Fruit fly (Drosophila melanogaster): ENCODE data around the gene CG3277.

Gene CG3277

DNA sequence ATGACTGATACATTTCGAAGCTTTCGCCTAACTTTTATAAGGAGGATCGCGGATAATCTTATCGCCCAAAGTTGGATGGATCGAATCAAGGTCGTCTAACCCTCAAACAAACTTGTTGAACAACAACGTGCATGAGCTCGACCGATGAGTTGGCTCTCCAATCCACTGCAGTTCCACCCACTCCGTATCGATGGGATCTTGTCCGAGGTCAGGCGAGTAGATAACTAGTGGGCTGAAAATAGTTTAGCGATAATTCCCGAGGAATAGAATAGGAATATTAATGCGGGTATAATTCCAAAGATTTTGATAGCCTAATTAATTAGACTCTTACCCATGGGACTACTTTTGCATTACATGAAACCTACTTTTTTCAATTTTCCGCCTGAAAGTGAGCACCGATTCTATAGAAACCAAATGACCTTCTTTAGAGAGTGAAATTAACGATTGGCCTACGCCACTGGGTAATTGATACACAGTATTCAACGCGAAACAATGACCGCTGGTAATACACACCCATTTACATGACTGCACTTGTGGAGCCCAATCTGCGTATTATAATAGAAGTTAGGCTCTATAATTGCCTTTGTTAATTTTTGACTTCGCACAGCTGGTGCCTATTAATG lies 10.1 kb upstream of the CG3277 start:
- TF ChIP-seq sage (GFP tag; optimal IDR thresholded peaks at IDR 0.05) = no peak
- TF ChIP-seq CrebA (GFP tag; optimal IDR thresholded peaks at IDR 0.05; ENCODE audit: borderline replicate concordance) = peak; percentile 6

- TF ChIP-seq sage (GFP tag; optimal IDR thresholded peaks at IDR 0.05) (peak; percentile 3), lola (GFP tag; optimal IDR thresholded peaks at IDR 0.05) (no peak), Myc (optimal IDR thresholded peaks at IDR 0.05) (no peak)
Measured at dm6 chr2L:3294572-3294971, 9.3 kb upstream of the CG3277 start, which contains the start of gene CG9664. Gene CG9664 (minus strand): TSS chr2L:3294706.

- TF ChIP-seq CrebA (GFP tag; optimal IDR thresholded peaks at IDR 0.05; ENCODE audit: borderline replicate concordance) (peak; percentile 39), Mio (GFP tag; optimal IDR thresholded peaks at IDR 0.05) (no peak), h (GFP tag; optimal IDR thresholded peaks at IDR 0.05) (peak; percentile 54), Rel (GFP tag; optimal IDR thresholded peaks at IDR 0.05) (no peak), Rel (tag; optimal IDR thresholded peaks at IDR 0.05) (peak; percentile 1)
Measured at dm6 chr2L:3298065-3298469, 5.8 kb upstream of the CG3277 start.

dm6 chr2L:3299142-3299541 lies 4.8 kb upstream of the CG3277 start:
- TF ChIP-seq brk (GFP tag; optimal IDR thresholded peaks at IDR 0.05) (no peak), HLH106 (tag; optimal IDR thresholded peaks at IDR 0.05) (no peak), Hr78 (GFP tag; optimal IDR thresholded peaks at IDR 0.05) (no peak), woc (GFP tag; optimal IDR thresholded peaks at IDR 0.05) (no peak), jim (GFP tag; optimal IDR thresholded peaks at IDR 0.05) (no peak), h (GFP tag; optimal IDR thresholded peaks at IDR 0.05) (no peak), CG32264 (GFP tag; optimal IDR thresholded peaks at IDR 0.05) (no peak), Jra (GFP tag; optimal IDR thresholded peaks at IDR 0.05) (no peak), Mio (GFP tag; optimal IDR thresholded peaks at IDR 0.05) (no peak), br (GFP tag; optimal IDR thresholded peaks at IDR 0.05) (no peak), sage (GFP tag; optimal IDR thresholded peaks at IDR 0.05) (no peak), rgr (GFP tag; optimal IDR thresholded peaks at IDR 0.05) (no peak), OdsH (GFP tag; optimal IDR thresholded peaks at IDR 0.05) (no peak), Hr83 (GFP tag; optimal IDR thresholded peaks at IDR 0.05; ENCODE audit: poor library complexity, severe bottlenecking) (no peak), usp (GFP tag; optimal IDR thresholded peaks at IDR 0.05) (no peak)

DNA sequence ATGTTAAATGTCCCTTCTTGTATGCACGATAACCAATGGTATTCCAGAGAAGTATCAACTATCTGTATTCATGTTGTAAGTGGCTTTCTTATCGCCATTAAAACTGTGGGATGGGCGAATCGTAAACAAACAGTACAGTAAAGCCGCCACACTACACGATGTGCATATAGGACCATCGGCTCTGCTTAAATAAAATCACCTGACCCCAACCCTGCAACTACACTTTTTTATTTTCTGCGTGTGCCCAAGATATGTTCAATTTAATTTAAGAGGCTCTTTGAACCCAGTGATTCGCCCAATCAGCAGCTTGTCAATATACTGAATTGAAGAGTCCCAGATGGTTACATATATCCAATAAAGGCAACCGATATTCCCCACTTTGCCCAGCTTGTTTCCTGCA lies 4.1 kb upstream of the CG3277 start:
- TF ChIP-seq pan (optimal IDR thresholded peaks at IDR 0.05) (no peak), fru (GFP tag; optimal IDR thresholded peaks at IDR 0.05) (no peak), rgr (GFP tag; optimal IDR thresholded peaks at IDR 0.05) (no peak), HLH106 (tag; optimal IDR thresholded peaks at IDR 0.05) (no peak), GATAd (GFP tag; optimal IDR thresholded peaks at IDR 0.05) (no peak), dl (GFP tag; optimal IDR thresholded peaks at IDR 0.05; ENCODE audit: insufficient read depth in 1 of 2, partially characterized antibody in 2 of 2) (no peak), Abd-B (GFP tag; optimal IDR thresholded peaks at IDR 0.05) (no peak), usp (GFP tag; optimal IDR thresholded peaks at IDR 0.05) (no peak), dsf (GFP tag; optimal IDR thresholded peaks at IDR 0.05; ENCODE audit: borderline replicate concordance) (no peak), jim (GFP tag; optimal IDR thresholded peaks at IDR 0.05) (no peak), Hr83 (GFP tag; optimal IDR thresholded peaks at IDR 0.05; ENCODE audit: poor library complexity, severe bottlenecking) (no peak), Myc (optimal IDR thresholded peaks at IDR 0.05) (no peak), psq (GFP tag; optimal IDR thresholded peaks at IDR 0.05) (no peak), Jra (GFP tag; optimal IDR thresholded peaks at IDR 0.05) (no peak), brk (GFP tag; optimal IDR thresholded peaks at IDR 0.05) (no peak), Hr78 (GFP tag; optimal IDR thresholded peaks at IDR 0.05) (no peak), ey (GFP tag; optimal IDR thresholded peaks at IDR 0.05) (no peak), br (GFP tag; optimal IDR thresholded peaks at IDR 0.05) (no peak), sage (GFP tag; optimal IDR thresholded peaks at IDR 0.05) (no peak)

- TF ChIP-seq dsf (GFP tag; optimal IDR thresholded peaks at IDR 0.05; ENCODE audit: borderline replicate concordance) (no peak), br (GFP tag; optimal IDR thresholded peaks at IDR 0.05) (no peak), Mio (GFP tag; optimal IDR thresholded peaks at IDR 0.05) (no peak), Abd-B (GFP tag; optimal IDR thresholded peaks at IDR 0.05) (no peak), OdsH (GFP tag; optimal IDR thresholded peaks at IDR 0.05) (no peak), fru (GFP tag; optimal IDR thresholded peaks at IDR 0.05) (no peak), Hnf4 (GFP tag; optimal IDR thresholded peaks at IDR 0.05) (no peak), woc (GFP tag; optimal IDR thresholded peaks at IDR 0.05) (no peak), Jra (GFP tag; optimal IDR thresholded peaks at IDR 0.05) (no peak), GATAd (GFP tag; optimal IDR thresholded peaks at IDR 0.05) (no peak), psq (GFP tag; optimal IDR thresholded peaks at IDR 0.05) (no peak), CG32264 (GFP tag; optimal IDR thresholded peaks at IDR 0.05) (no peak), lola (GFP tag; optimal IDR thresholded peaks at IDR 0.05) (no peak), foxo (GFP tag; optimal IDR thresholded peaks at IDR 0.05) (no peak), Rel (GFP tag; optimal IDR thresholded peaks at IDR 0.05) (no peak), Rel (tag; optimal IDR thresholded peaks at IDR 0.05) (no peak), Hr83 (GFP tag; optimal IDR thresholded peaks at IDR 0.05; ENCODE audit: poor library complexity, severe bottlenecking) (no peak), tai (GFP tag; optimal IDR thresholded peaks at IDR 0.05) (no peak), Vsx2 (GFP tag; optimal IDR thresholded peaks at IDR 0.05; ENCODE audit: partially characterized antibody) (no peak), ey (GFP tag; optimal IDR thresholded peaks at IDR 0.05) (no peak), CrebA (GFP tag; optimal IDR thresholded peaks at IDR 0.05; ENCODE audit: borderline replicate concordance) (no peak)
Measured at dm6 chr2L:3301058-3301457, 2.8 kb upstream of the CG3277 start.

All from whole organism, wandering third instar larva.